Worm (Caenorhabditis elegans): ENCODE measurements around the gene F33G12.3.

The F33G12.3 gene

ce11 chrII:5016977-5017585, 16.8 kb downstream of the F33G12.3 start (continued):
- TF ChIP-seq fkh-10 (GFP tag; optimal IDR thresholded peaks at IDR 0.05) (peak; percentile 8), aly-2 (tag; optimal IDR thresholded peaks at IDR 0.05) (no peak), nhr-47 (tag; optimal IDR thresholded peaks at IDR 0.05) (peak; percentile 67), ets-5 (GFP tag; IDR thresholded peaks at IDR 0.05) (no peak), lin-14 (GFP tag; optimal IDR thresholded peaks at IDR 0.05) (peak; percentile 93), nhr-19 (GFP tag; conservative IDR thresholded peaks at IDR 0.05) (peak; percentile 40), fkh-4 (tag; optimal IDR thresholded peaks at IDR 0.05; ENCODE audit: borderline replicate concordance) (no peak), dpl-1 (GFP tag; optimal IDR thresholded peaks at IDR 0.05) (peak; percentile 22 to 48 (median 45)), rnt-1 (tag; optimal IDR thresholded peaks at IDR 0.05) (peak; percentile 47), snpc-4 (tag; optimal IDR thresholded peaks at IDR 0.05) (peak; percentile 48), snu-23 (GFP tag; optimal IDR thresholded peaks at IDR 0.05) (peak; percentile 83), nhr-85 (tag) (peak; percentile 86), C16A3.4 (tag; optimal IDR thresholded peaks at IDR 0.05) (peak; percentile 11), pag-3 (tag; optimal IDR thresholded peaks at IDR 0.05; ENCODE audit: borderline replicate concordance, insufficient read depth) (no peak), blmp-1 (tag; optimal IDR thresholded peaks at IDR 0.05) (peak; percentile 20), hlh-4 (tag; optimal IDR thresholded peaks at IDR 0.05) (no peak), grh-1 (GFP tag; IDR thresholded peaks at IDR 0.05) (no peak), nhr-12 (tag; optimal IDR thresholded peaks at IDR 0.05) (no peak), efl-1 (optimal IDR thresholded peaks at IDR 0.05) (peak; percentile 72 to 79), efl-1 (GFP tag; optimal IDR thresholded peaks at IDR 0.05 in 1 of 2) (peak; percentile 28 to 92), pqm-1 (tag; optimal IDR thresholded peaks at IDR 0.05) (no peak), fkh-8 (tag; optimal IDR thresholded peaks at IDR 0.05) (peak; percentile 69), mep-1 (tag; optimal IDR thresholded peaks at IDR 0.05) (peak; percentile 27), nhr-76 (tag; optimal IDR thresholded peaks at IDR 0.05) (no peak), lin-39 (tag; optimal IDR thresholded peaks at IDR 0.05) (no peak), unc-62 (GFP tag; optimal IDR thresholded peaks at IDR 0.05) (no peak), ceh-88 (GFP tag; IDR thresholded peaks at IDR 0.05) (no peak), ama-1 (optimal IDR thresholded peaks at IDR 0.05) (peak; percentile 19), unc-98 (GFP tag; IDR thresholded peaks at IDR 0.05) (no peak), nhr-84 (tag; optimal IDR thresholded peaks at IDR 0.05) (no peak), lin-13 (GFP tag; optimal IDR thresholded peaks at IDR 0.05) (peak; percentile 15), efl-3 (GFP tag; optimal IDR thresholded peaks at IDR 0.05) (no peak), ztf-4 (tag; optimal IDR thresholded peaks at IDR 0.05) (peak; percentile 16), ceh-90 (tag; optimal IDR thresholded peaks at IDR 0.05) (no peak), nhr-237 (tag; optimal IDR thresholded peaks at IDR 0.05) (no peak), lir-3 (tag; optimal IDR thresholded peaks at IDR 0.05; ENCODE audit: poor library complexity) (peak; percentile 26), sup-37 (GFP tag; optimal IDR thresholded peaks at IDR 0.05) (no peak)

DNA sequence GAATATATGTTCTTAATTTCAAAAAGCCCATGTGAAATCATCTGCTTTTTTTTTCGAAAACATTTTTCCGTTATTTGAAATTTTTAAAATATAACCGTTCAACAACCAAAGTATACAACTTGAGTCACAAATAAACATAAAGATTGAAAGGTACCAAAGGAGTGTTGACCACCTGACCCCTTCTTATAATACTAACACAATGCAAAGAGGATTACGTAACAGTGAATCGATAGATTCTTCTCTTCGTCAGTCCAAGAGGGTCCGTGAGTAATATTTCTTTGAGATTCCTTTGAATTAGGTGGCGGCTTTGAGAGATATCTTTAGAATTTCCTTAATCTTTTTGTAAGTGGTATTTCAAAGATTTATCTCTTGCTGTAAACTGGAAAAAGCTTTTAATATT, 17.7 kb downstream of the F33G12.3 start:
- TF ChIP-seq sup-37 (GFP tag; optimal IDR thresholded peaks at IDR 0.05): no peak
- no peak for TF ChIP-seq lir-3 (tag; optimal IDR thresholded peaks at IDR 0.05; ENCODE audit: poor library complexity)

- TF ChIP-seq irx-1 (tag; optimal IDR thresholded peaks at IDR 0.05) (no peak), elt-2 (tag; optimal IDR thresholded peaks at IDR 0.05) (no peak), alr-1 (tag; optimal IDR thresholded peaks at IDR 0.05; ENCODE audit: borderline replicate concordance) (no peak), mdl-1 (tag; optimal IDR thresholded peaks at IDR 0.05) (no peak), jun-1 (tag; optimal IDR thresholded peaks at IDR 0.05) (no peak), aly-2 (tag; optimal IDR thresholded peaks at IDR 0.05) (no peak), ceh-88 (GFP tag; IDR thresholded peaks at IDR 0.05) (no peak), nhr-19 (GFP tag; conservative IDR thresholded peaks at IDR 0.05) (no peak), nhr-11 (tag; optimal IDR thresholded peaks at IDR 0.05) (no peak), ceh-82 (tag; optimal IDR thresholded peaks at IDR 0.05) (no peak), mab-9 (GFP tag; IDR thresholded peaks at IDR 0.05) (no peak), sup-37 (GFP tag; optimal IDR thresholded peaks at IDR 0.05) (no peak), nhr-71 (tag; optimal IDR thresholded peaks at IDR 0.05) (no peak), fkh-10 (GFP tag; optimal IDR thresholded peaks at IDR 0.05) (no peak), F16B12.6 (tag; optimal IDR thresholded peaks at IDR 0.05) (no peak), nhr-47 (tag; optimal IDR thresholded peaks at IDR 0.05) (no peak), lin-35 (GFP tag; optimal IDR thresholded peaks at IDR 0.05) (no peak), egl-27 (tag; optimal IDR thresholded peaks at IDR 0.05) (no peak)
These were observed 19.4 kb downstream of the F33G12.3 start, which contains the start of gene F59A6.2 for ce11 chrII:5014399-5014798. Gene F59A6.2 (plus strand): TSS chrII:5014699.

Data from whole organism, L1 larva.